Fruit fly (Drosophila melanogaster) whole organism, wandering third instar larva: ENCODE results near the gene PIG-T.

Experiments used
- HLH106 ChIP-seq: fragments of 200-800 bp; optimal IDR thresholded peaks from 3 replicates; lab custom pipeline; 2019; ENCODE audit warnings: missing biosample characterization, mild to moderate bottlenecking, missing genetic modification characterization, moderate library complexity
- Hr78 ChIP-seq: fragments of >200 bp; optimal IDR thresholded peaks from 2 replicates; lab custom pipeline; 2017; ENCODE audit warnings: missing biosample characterization, missing genetic modification characterization
- N ChIP-seq: fragments of >200 bp; optimal IDR thresholded peaks from 2 replicates; lab custom pipeline; 2018; ENCODE audit warnings: missing biosample characterization, missing external identifiers, missing genetic modification characterization
- br ChIP-seq: fragments of 200-800 bp; sonication (Bioruptor generic); optimal IDR thresholded peaks from 2 replicates; lab custom pipeline; 2016; ENCODE audit warnings: missing biosample characterization, missing genetic modification characterization
- fru ChIP-seq: fragments of 200-800 bp; sonication (Bioruptor generic); optimal IDR thresholded peaks from 3 replicates; lab custom pipeline; 2016; ENCODE audit warnings: missing biosample characterization, mild to moderate bottlenecking, missing genetic modification characterization
- psq ChIP-seq: fragments of 200-800 bp; sonication (Bioruptor generic); optimal IDR thresholded peaks from 3 replicates; lab custom pipeline; 2017; ENCODE audit warnings: missing biosample characterization, mild to moderate bottlenecking, missing genetic modification characterization, moderate library complexity

DNA sequence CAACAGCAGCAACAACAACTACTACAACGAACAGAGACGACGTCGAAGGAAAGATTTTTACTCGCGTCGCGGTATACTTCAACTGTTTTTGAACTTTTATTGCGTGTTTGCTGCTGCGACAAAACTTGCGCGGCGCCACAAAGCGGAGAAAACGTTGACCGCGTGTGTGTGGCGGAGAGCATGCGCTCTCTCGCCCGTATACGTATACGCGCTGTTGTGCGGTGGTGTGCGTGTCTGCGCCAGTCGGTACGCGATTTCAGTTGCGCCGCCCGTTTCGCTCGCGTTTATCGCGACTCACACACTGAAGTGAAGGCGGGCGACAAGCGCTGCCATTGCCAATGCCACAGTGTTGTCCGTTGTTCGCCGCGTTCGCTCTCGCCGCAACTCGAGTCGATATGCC lies 2.7 kb upstream of the PIG-T start:
- TF ChIP-seq Hr78 (no peak), N (GFP tag; lab: Kevin White, UChicago) (peak; percentile 7), HLH106 (peak; percentile 21), br (GFP tag; lab: Kevin White, UChicago) (peak; percentile 23), psq (GFP tag; lab: Kevin White, UChicago) (no peak), fru (GFP tag; lab: Kevin White, UChicago) (peak; percentile 21)
